Fruit fly (Drosophila melanogaster): ENCODE data around the gene CG5808.

DNA sequence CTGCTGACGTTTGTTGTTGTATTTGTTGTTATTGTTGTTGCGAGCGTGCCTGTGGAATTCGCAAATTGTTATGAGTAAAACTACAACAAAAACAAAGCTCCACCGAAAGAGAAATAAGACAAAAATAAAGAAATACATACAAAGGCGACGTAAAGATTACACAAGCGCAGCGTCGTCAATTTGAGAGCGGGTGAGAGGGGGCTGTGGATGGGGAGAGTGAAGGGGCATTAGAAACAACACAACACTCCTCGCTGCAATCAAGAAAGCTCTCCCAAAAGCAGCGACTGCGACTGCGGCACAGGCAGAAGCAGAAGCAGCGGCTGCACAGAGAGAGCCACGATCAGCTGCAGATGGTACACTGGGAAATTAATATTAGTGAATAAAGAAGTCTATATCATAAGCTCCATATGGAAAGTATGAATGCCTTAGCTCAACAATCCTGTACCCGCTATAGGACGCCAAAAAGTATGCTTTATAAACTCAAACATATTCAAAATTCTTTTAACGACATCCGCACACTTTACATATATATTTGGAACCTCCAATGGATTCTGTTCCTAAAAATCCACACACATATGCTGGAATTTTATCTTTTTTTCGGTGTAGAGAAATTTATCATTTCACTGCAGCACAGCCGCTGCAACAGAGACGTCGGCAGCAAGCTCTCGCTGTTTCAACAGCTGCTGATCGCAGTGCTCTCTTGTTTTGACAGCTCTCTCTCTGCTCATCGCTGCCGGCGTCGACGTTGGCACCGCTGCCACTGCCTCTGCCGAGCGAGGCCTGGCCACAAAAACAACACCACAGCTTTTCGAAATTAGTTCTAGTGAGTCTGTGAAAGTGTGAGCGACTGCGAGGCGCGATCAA is 48.0 kb downstream of the CG5808 start, which contains the start of gene CG13631:
- TF ChIP-seq CG8478 (optimal IDR thresholded peaks at IDR 0.05) (no peak), CTCF (optimal IDR thresholded peaks at IDR 0.05) (no peak)

All from S2 (cell line).